Worm (Caenorhabditis elegans) whole organism, L2 larva: ENCODE data around the gene clec-118.

Source experiments
- C34F6.9 ChIP-seq: fragments of 150-350 bp; optimal IDR thresholded peaks from 2 replicates; lab custom pipeline; 2014; ENCODE audit warnings: missing biosample characterization, missing genetic modification characterization
- F13H6.1 ChIP-seq: sonication (generic microtip); optimal IDR thresholded peaks from 2 replicates; lab custom pipeline; 2016; ENCODE audit warnings: missing genetic modification characterization, missing compliant biosample characterization
- Y55F3AM.14 ChIP-seq: fragments of 200-800 bp; sonication (Bioruptor generic); optimal IDR thresholded peaks from 2 replicates; lab custom pipeline; 2018; ENCODE audit warnings: mild to moderate bottlenecking, missing genetic modification characterization, missing compliant biosample characterization
- ZK546.5 ChIP-seq: sonication (generic microtip); optimal IDR thresholded peaks from 2 replicates; lab custom pipeline; 2017; ENCODE audit warnings: missing biosample characterization, missing genetic modification characterization
- alr-1 ChIP-seq: fragments of 150-350 bp; optimal IDR thresholded peaks from 2 replicates; lab custom pipeline; 2014; ENCODE audit warnings: missing biosample characterization, missing genetic modification characterization
- aly-2 ChIP-seq: fragments of 150-350 bp; optimal IDR thresholded peaks from 2 replicates; lab custom pipeline; 2014; ENCODE audit warnings: missing biosample characterization, missing genetic modification characterization
- ama-1 ChIP-seq: fragments of 150-350 bp; optimal IDR thresholded peaks from 2 replicates; lab custom pipeline; 2018; ENCODE audit warnings: inconsistent platforms
- blmp-1 ChIP-seq: sonication (generic microtip); optimal IDR thresholded peaks from 2 replicates; lab custom pipeline; 2017; ENCODE audit warnings: missing genetic modification characterization, mild to moderate bottlenecking, missing compliant biosample characterization, antibody characterized with exemption, moderate library complexity; ENCODE audit not compliant: insufficient read depth
- ceh-16 ChIP-seq: fragments of 150-350 bp; optimal IDR thresholded peaks from 2 replicates; lab custom pipeline; 2014; ENCODE audit warnings: missing biosample characterization, missing genetic modification characterization
- ceh-82 ChIP-seq: fragments of 150-350 bp; optimal IDR thresholded peaks from 2 replicates; lab custom pipeline; 2014; ENCODE audit warnings: missing biosample characterization, missing genetic modification characterization
- crh-2 ChIP-seq: sonication (generic microtip); optimal IDR thresholded peaks from 2 replicates; lab custom pipeline; 2017; ENCODE audit warnings: missing biosample characterization, missing genetic modification characterization
- dmd-4 ChIP-seq: sonication (generic microtip); optimal IDR thresholded peaks from 2 replicates; lab custom pipeline; 2017; ENCODE audit warnings: missing biosample characterization, missing genetic modification characterization
- elt-1 ChIP-seq: fragments of 150-350 bp; optimal IDR thresholded peaks from 2 replicates; lab custom pipeline; 2014; ENCODE audit warnings: missing biosample characterization, missing genetic modification characterization
- elt-3 ChIP-seq: sonication (generic microtip); optimal IDR thresholded peaks from 2 replicates; lab custom pipeline; 2017; ENCODE audit warnings: missing biosample characterization, missing genetic modification characterization
- fos-1 ChIP-seq: fragments of 150-350 bp; optimal IDR thresholded peaks from 2 replicates; lab custom pipeline; 2014; ENCODE audit warnings: missing biosample characterization, missing genetic modification characterization
- gmeb-1 ChIP-seq: fragments of 150-350 bp; optimal IDR thresholded peaks from 2 replicates; lab custom pipeline; 2014; ENCODE audit warnings: missing biosample characterization, missing genetic modification characterization
- lin-13 ChIP-seq: fragments of 150-350 bp; optimal IDR thresholded peaks from 2 replicates; lab custom pipeline; 2014; ENCODE audit warnings: missing biosample characterization, missing genetic modification reagents, missing genetic modification characterization
- lin-39 ChIP-seq: fragments of 150-350 bp; optimal IDR thresholded peaks from 2 replicates; lab custom pipeline; 2014; ENCODE audit warnings: missing biosample characterization, missing genetic modification reagents, missing genetic modification characterization
- lsy-2 ChIP-seq, 2 experiments: fragments of 150-350 bp in 1 of 2; sonication (generic microtip) in 1 of 2; optimal IDR thresholded peaks; 2 replicates each; lab custom pipeline; 2014 to 2017; ENCODE audit warnings: missing biosample characterization in 2 of 2, missing genetic modification characterization in 2 of 2
- mab-5 ChIP-seq: fragments of 150-350 bp; optimal IDR thresholded peaks from 2 replicates; lab custom pipeline; 2014; ENCODE audit warnings: missing biosample characterization, missing genetic modification characterization
- mbf-1 ChIP-seq: sonication (generic microtip); optimal IDR thresholded peaks from 2 replicates; lab custom pipeline; 2017; ENCODE audit warnings: missing biosample characterization, missing genetic modification characterization
- mdl-1 ChIP-seq, 2 experiments: fragments of 150-350 bp in 1 of 2; sonication (generic microtip) in 1 of 2; optimal IDR thresholded peaks; 2 replicates each; lab custom pipeline; 2017; ENCODE audit warnings: missing biosample characterization in 2 of 2, missing genetic modification characterization in 2 of 2
- nhr-10 ChIP-seq: sonication (generic microtip); optimal IDR thresholded peaks from 2 replicates; lab custom pipeline; 2017; ENCODE audit warnings: missing biosample characterization, missing genetic modification characterization
- nhr-11 ChIP-seq: fragments of 150-350 bp; optimal IDR thresholded peaks from 2 replicates; lab custom pipeline; 2014; ENCODE audit warnings: missing biosample characterization, missing genetic modification characterization
- nhr-129 ChIP-seq: fragments of 150-350 bp; optimal IDR thresholded peaks from 2 replicates; lab custom pipeline; 2014; ENCODE audit warnings: missing biosample characterization, missing genetic modification characterization
- nhr-21 ChIP-seq: fragments of 150-350 bp; optimal IDR thresholded peaks from 2 replicates; lab custom pipeline; 2014; ENCODE audit warnings: missing biosample characterization, missing genetic modification characterization
- nhr-23 ChIP-seq: fragments of 150-350 bp; optimal IDR thresholded peaks from 2 replicates; lab custom pipeline; 2014; ENCODE audit warnings: missing biosample characterization, missing genetic modification reagents, missing genetic modification characterization
- nhr-237 ChIP-seq: fragments of 150-350 bp; optimal IDR thresholded peaks from 2 replicates; lab custom pipeline; 2014; ENCODE audit warnings: missing biosample characterization, missing genetic modification characterization
- nhr-25 ChIP-seq: fragments of 150-350 bp; sonication (generic microtip); optimal IDR thresholded peaks from 3 replicates; lab custom pipeline; 2014; ENCODE audit warnings: missing biosample characterization, missing genetic modification characterization
- sem-4 ChIP-seq: fragments of 150-350 bp; optimal IDR thresholded peaks from 2 replicates; lab custom pipeline; 2014; ENCODE audit warnings: missing biosample characterization, missing genetic modification reagents, missing genetic modification characterization
- skn-1 ChIP-seq: sonication (generic microtip); optimal IDR thresholded peaks from 2 replicates; lab custom pipeline; 2017; ENCODE audit warnings: missing biosample characterization, missing genetic modification characterization
- sma-3 ChIP-seq: sonication (generic microtip); optimal IDR thresholded peaks from 2 replicates; lab custom pipeline; 2016; ENCODE audit warnings: missing genetic modification reagents, missing genetic modification characterization, missing compliant biosample characterization
- sma-9 ChIP-seq, 2 experiments: fragments of 150-350 bp in 1 of 2; sonication (generic microtip) in 1 of 2; optimal IDR thresholded peaks; 2 replicates each; lab custom pipeline; 2014 to 2016; ENCODE audit warnings: missing genetic modification characterization in 2 of 2, mild to moderate bottlenecking in 1 of 2, missing biosample characterization in 1 of 2, missing compliant biosample characterization in 1 of 2, missing genetic modification reagents in 1 of 2, moderate library complexity in 1 of 2
- snpc-4 ChIP-seq: fragments of 150-350 bp; optimal IDR thresholded peaks from 2 replicates; lab custom pipeline; 2014; ENCODE audit warnings: missing biosample characterization, missing genetic modification characterization
- unc-55 ChIP-seq: fragments of 150-350 bp; sonication (generic microtip); optimal IDR thresholded peaks from 3 replicates; lab custom pipeline; 2014; ENCODE audit warnings: missing biosample characterization, missing genetic modification reagents, missing genetic modification characterization
- zag-1 ChIP-seq: fragments of 150-350 bp; optimal IDR thresholded peaks from 2 replicates; lab custom pipeline; 2014; ENCODE audit warnings: missing biosample characterization, missing genetic modification characterization
- ztf-1 ChIP-seq: fragments of 200-800 bp; sonication (Bioruptor generic); conservative IDR thresholded peaks from 2 replicates; pipeline ENCODE4 v1.3.6; 2022; ENCODE audit warnings: missing genetic modification characterization, missing compliant biosample characterization
- ztf-11 ChIP-seq: sonication (generic microtip); optimal IDR thresholded peaks from 2 replicates; lab custom pipeline; 2017; ENCODE audit warnings: missing biosample characterization, missing genetic modification characterization
- ztf-4 ChIP-seq: fragments of 150-350 bp; optimal IDR thresholded peaks from 2 replicates; lab custom pipeline; 2014; ENCODE audit warnings: missing biosample characterization, missing genetic modification characterization

The clec-118 gene

ce11 chrII:608757-609156 is 3.5 kb downstream of the clec-118 start, which contains the start of gene W04H10.1:
Gene W04H10.1 (plus strand): TSS chrII:609057.
- TF ChIP-seq nhr-11 (tag; lab: Kevin White, UChicago) = no peak
- TF ChIP-seq elt-3 (tag; lab: Kevin White, UChicago) = no peak
- no peak for TF ChIP-seq C34F6.9 (tag; lab: Kevin White, UChicago)
- no peak for TF ChIP-seq mbf-1 (tag; lab: Kevin White, UChicago)
- no peak for TF ChIP-seq nhr-23 (tag; lab: Kevin White, UChicago)

DNA sequence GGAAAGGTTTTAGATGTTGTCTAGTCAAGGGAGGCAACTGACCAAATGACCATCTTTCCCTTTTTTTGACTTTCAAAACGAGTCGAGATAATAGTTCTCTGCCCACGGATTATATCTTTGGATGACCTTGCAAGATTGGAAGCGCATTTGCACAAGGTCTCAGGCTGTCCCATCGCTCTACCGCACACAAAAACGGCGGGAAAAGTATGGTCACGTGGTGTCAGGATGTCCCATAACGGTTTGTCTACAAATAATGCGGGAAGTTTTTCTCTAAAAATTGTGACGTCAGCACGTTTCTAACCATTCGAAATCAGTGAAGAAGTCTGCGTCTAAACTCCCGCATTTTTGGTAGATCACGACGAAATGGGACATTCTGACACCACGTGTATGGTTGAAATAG is 3.9 kb downstream of the clec-118 start, which contains the start of gene W04H10.6:
W04H10.6 (minus strand) TSS at position 101 of the 400 bp plus-strand sequence.
- TF ChIP-seq ZK546.5 (no peak), sma-9 (GFP tag; optimal IDR thresholded peaks at IDR 0.05; lab: Kevin White, UChicago) (no peak), sma-9 (tag; optimal IDR thresholded peaks at IDR 0.05; lab: Kevin White, UChicago) (no peak), Y55F3AM.14 (no peak), snpc-4 (no peak), mab-5 (tag; lab: Kevin White, UChicago) (no peak), unc-55 (GFP tag; lab: Kevin White, UChicago) (no peak), elt-1 (tag; lab: Kevin White, UChicago) (no peak), lsy-2 (tag; optimal IDR thresholded peaks at IDR 0.05; lab: Kevin White, UChicago) (no peak), sma-3 (no peak), nhr-25 (tag; lab: Kevin White, UChicago) (no peak), nhr-23 (tag; lab: Kevin White, UChicago) (no peak), nhr-129 (tag; lab: Kevin White, UChicago) (no peak), ceh-82 (no peak), blmp-1 (tag; lab: Kevin White, UChicago) (no peak), ama-1 (lab: Kevin White, UChicago) (no peak), ztf-11 (tag; lab: Kevin White, UChicago) (no peak), ztf-4 (no peak), nhr-10 (tag; lab: Kevin White, UChicago) (no peak), gmeb-1 (tag; lab: Kevin White, UChicago) (no peak)

ce11 chrII:606033-606432 is 6.2 kb downstream of the clec-118 start, which contains the start of gene W04H10.5:
Gene W04H10.5 (plus strand): TSS chrII:606333.
- no peak for TF ChIP-seq mdl-1 (tag; optimal IDR thresholded peaks at IDR 0.05; lab: Kevin White, UChicago)
- TF ChIP-seq Y55F3AM.14 = no peak
- TF ChIP-seq lsy-2 (tag; optimal IDR thresholded peaks at IDR 0.05; lab: Kevin White, UChicago) = no peak
- TF ChIP-seq lin-39 (tag; lab: Kevin White, UChicago) = no peak
- no peak for TF ChIP-seq F13H6.1
- TF ChIP-seq sma-3 = no peak
- TF ChIP-seq skn-1 (tag; lab: Kevin White, UChicago) = no peak
- TF ChIP-seq snpc-4 = no peak
- no peak for TF ChIP-seq unc-55 (GFP tag; lab: Kevin White, UChicago)
- TF ChIP-seq nhr-21 (tag; lab: Kevin White, UChicago) = no peak
- TF ChIP-seq aly-2 (tag; lab: Kevin White, UChicago) = no peak
- TF ChIP-seq sma-9 (GFP tag; optimal IDR thresholded peaks at IDR 0.05; lab: Kevin White, UChicago) = no peak
- no peak for TF ChIP-seq sma-9 (tag; optimal IDR thresholded peaks at IDR 0.05; lab: Kevin White, UChicago)
- TF ChIP-seq ztf-1 = no peak
- TF ChIP-seq nhr-10 (tag; lab: Kevin White, UChicago) = no peak

ce11 chrII:605267-605666 is 7.0 kb downstream of the clec-118 start, which contains the start of gene W04H10.2:
Gene W04H10.2 (plus strand): TSS chrII:605567.
- no peak for TF ChIP-seq nhr-237 (tag; lab: Kevin White, UChicago)
- no peak for TF ChIP-seq ceh-16
- TF ChIP-seq elt-3 (tag; lab: Kevin White, UChicago) = no peak
- TF ChIP-seq ztf-4 = no peak
- TF ChIP-seq alr-1 (tag; lab: Kevin White, UChicago) = no peak
- no peak for TF ChIP-seq sma-3

DNA sequence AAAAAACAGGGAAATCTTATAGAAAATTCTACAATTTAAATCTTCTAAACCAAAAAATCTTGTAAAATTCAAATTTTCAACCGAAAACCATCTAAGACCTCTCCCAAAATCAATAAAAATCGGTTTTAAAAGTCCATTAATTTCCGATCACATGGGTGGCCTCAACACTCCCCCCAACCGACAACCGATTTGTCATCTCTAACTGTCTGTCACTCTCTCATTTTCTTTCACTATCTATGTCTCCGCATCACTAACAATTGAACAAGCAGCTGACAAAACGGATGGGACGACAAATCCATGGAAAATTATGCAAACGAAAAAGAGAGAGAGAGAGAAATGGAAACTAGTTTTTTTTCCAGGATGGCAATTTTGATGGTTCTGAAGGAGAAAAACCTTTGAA is 9.3 kb downstream of the clec-118 start:
- TF ChIP-seq sem-4 (peak; percentile 69), zag-1 (tag; lab: Kevin White, UChicago) (no peak), crh-2 (peak; percentile 42), nhr-25 (tag; lab: Kevin White, UChicago) (peak; percentile 48), nhr-21 (tag; lab: Kevin White, UChicago) (no peak), lin-13 (peak; percentile 45), snpc-4 (peak; percentile 84), gmeb-1 (tag; lab: Kevin White, UChicago) (peak; percentile 43), dmd-4 (no peak), nhr-237 (tag; lab: Kevin White, UChicago) (no peak), mdl-1 (tag; optimal IDR thresholded peaks at IDR 0.05; lab: Kevin White, UChicago) (peak in 1 of 2 experiments; percentile 66), lsy-2 (tag; optimal IDR thresholded peaks at IDR 0.05; lab: Kevin White, UChicago) (peak in 1 of 2 experiments; percentile 77), unc-55 (GFP tag; lab: Kevin White, UChicago) (peak; percentile 84), lin-39 (tag; lab: Kevin White, UChicago) (peak; percentile 62), C34F6.9 (tag; lab: Kevin White, UChicago) (peak; percentile 92), nhr-23 (tag; lab: Kevin White, UChicago) (no peak), F13H6.1 (peak; percentile 28), sma-9 (GFP tag; optimal IDR thresholded peaks at IDR 0.05; lab: Kevin White, UChicago) (peak; percentile 54), sma-9 (tag; optimal IDR thresholded peaks at IDR 0.05; lab: Kevin White, UChicago) (no peak), nhr-129 (tag; lab: Kevin White, UChicago) (peak; percentile 84), nhr-10 (tag; lab: Kevin White, UChicago) (no peak), mab-5 (tag; lab: Kevin White, UChicago) (peak; percentile 79), fos-1 (tag; lab: Kevin White, UChicago) (peak; percentile 37)
